Fruit fly (Drosophila melanogaster) whole organism, embryonic: ENCODE results near the gene anchor.

Experiments used
- Abd-B ChIP-seq: fragments of 200-800 bp; sonication (Bioruptor generic); optimal IDR thresholded peaks from 2 replicates; lab custom pipeline; 2018; ENCODE audit warnings: missing biosample characterization, mild to moderate bottlenecking, missing genetic modification characterization, moderate library complexity
- Aef1 ChIP-seq: fragments of 200-800 bp; sonication (Bioruptor generic); IDR thresholded peaks from 3 replicates; pipeline ENCODE4 v1.3.6; 2022; ENCODE audit warnings: missing biosample characterization, missing genetic modification characterization
- Asciz ChIP-seq: fragments of 200-800 bp; sonication (Bioruptor generic); optimal IDR thresholded peaks from 2 replicates; lab custom pipeline; 2017; ENCODE audit warnings: missing biosample characterization, mild to moderate bottlenecking, missing genetic modification characterization, missing genetic modification reagents
- Bdp1 ChIP-seq: fragments of 200-800 bp; sonication (Bioruptor generic); optimal IDR thresholded peaks from 3 replicates; lab custom pipeline; 2016; ENCODE audit warnings: missing biosample characterization, missing genetic modification characterization
- Blimp-1 ChIP-seq: fragments of 200-800 bp; sonication (Bioruptor generic); optimal IDR thresholded peaks from 3 replicates; lab custom pipeline; 2018; ENCODE audit warnings: missing biosample characterization, missing genetic modification characterization, mild to moderate bottlenecking, moderate library complexity, missing genetic modification reagents
- CG10321 ChIP-seq: fragments of 200-800 bp; sonication (Bioruptor generic); IDR thresholded peaks from 2 replicates; pipeline ENCODE4 v1.3.6; 2022; ENCODE audit warnings: missing biosample characterization, missing genetic modification characterization
- CG13287 ChIP-seq: fragments of 200-800 bp; sonication (Bioruptor generic); IDR thresholded peaks from 2 replicates; pipeline ENCODE4 v1.3.6; 2022; ENCODE audit warnings: missing biosample characterization, missing genetic modification characterization; ENCODE audit not compliant: partially characterized antibody
- CG15073 ChIP-seq: fragments of 200-800 bp; sonication (Bioruptor generic); optimal IDR thresholded peaks from 2 replicates; lab custom pipeline; 2016; ENCODE audit warnings: missing biosample characterization, missing genetic modification characterization
- CG17802 ChIP-seq: fragments of 200-800 bp; sonication (Bioruptor generic); optimal IDR thresholded peaks from 2 replicates; lab custom pipeline; 2018; ENCODE audit warnings: missing biosample characterization, mild to moderate bottlenecking, missing genetic modification characterization, moderate library complexity
- CG17829 ChIP-seq: fragments of 200-800 bp; optimal IDR thresholded peaks from 2 replicates; lab custom pipeline; 2019; ENCODE audit warnings: missing biosample characterization, mild to moderate bottlenecking, missing genetic modification characterization, moderate library complexity
- CG2116 ChIP-seq: fragments of 200-800 bp; sonication (Bioruptor generic); optimal IDR thresholded peaks from 3 replicates; lab custom pipeline; 2018; ENCODE audit warnings: missing biosample characterization, mild to moderate bottlenecking, missing genetic modification characterization
- CG3838 ChIP-seq: fragments of 200-800 bp; sonication (Bioruptor generic); optimal IDR thresholded peaks from 3 replicates; lab custom pipeline; 2016; ENCODE audit warnings: missing biosample characterization, missing genetic modification characterization
- CG4404 ChIP-seq: fragments of 200-800 bp; sonication (Bioruptor generic); IDR thresholded peaks from 2 replicates; pipeline ENCODE4 v1.3.6; 2022; ENCODE audit warnings: missing biosample characterization, missing genetic modification characterization
- CG7963 ChIP-seq: fragments of 200-800 bp; sonication (Bioruptor generic); IDR thresholded peaks from 3 replicates; pipeline ENCODE4 v1.3.6; 2022; ENCODE audit warnings: missing biosample characterization, missing genetic modification characterization; ENCODE audit not compliant: partially characterized antibody
- CHES-1-like ChIP-seq: fragments of 200-800 bp; sonication (Bioruptor generic); optimal IDR thresholded peaks from 2 replicates; lab custom pipeline; 2016; ENCODE audit warnings: missing biosample characterization, missing genetic modification characterization
- Doc2 ChIP-seq: fragments of 200-800 bp; sonication (Bioruptor generic); IDR thresholded peaks from 2 replicates; pipeline ENCODE4 v1.3.6; 2022; ENCODE audit warnings: missing biosample characterization, missing genetic modification characterization
- Doc3 ChIP-seq: fragments of 200-800 bp; sonication (Bioruptor generic); IDR thresholded peaks from 3 replicates; pipeline ENCODE4 v1.3.6; 2022; ENCODE audit warnings: missing biosample characterization, missing genetic modification characterization; ENCODE audit not compliant: partially characterized antibody
- E2f1 ChIP-seq: fragments of 200-800 bp; sonication (Bioruptor generic); IDR thresholded peaks from 2 replicates; pipeline ENCODE4 v1.3.6; 2022; ENCODE audit warnings: missing biosample characterization, missing genetic modification characterization
- Eip74EF ChIP-seq, 2 experiments: fragments of 200-800 bp in 1 of 2; fragments of >200 bp in 1 of 2; sonication (Bioruptor generic) in 1 of 2; optimal IDR thresholded peaks; 2 replicates each; lab custom pipeline; 2017 to 2019; ENCODE audit warnings: missing biosample characterization in 2 of 2, missing genetic modification characterization in 2 of 2, mild to moderate bottlenecking in 1 of 2, moderate library complexity in 1 of 2
- HHEX ChIP-seq: fragments of 200-800 bp; sonication (Bioruptor generic); optimal IDR thresholded peaks from 3 replicates; lab custom pipeline; 2017; ENCODE audit warnings: missing biosample characterization, mild to moderate bottlenecking, missing genetic modification characterization, missing genetic modification reagents
- Hmr ChIP-seq: fragments of 200-800 bp; sonication (Bioruptor generic); optimal IDR thresholded peaks from 3 replicates; lab custom pipeline; 2017; ENCODE audit warnings: mild to moderate bottlenecking, missing biosample characterization, missing genetic modification reagents, missing genetic modification characterization
- Hsf ChIP-seq: fragments of 200-800 bp; sonication (Bioruptor generic); optimal IDR thresholded peaks from 3 replicates; lab custom pipeline; 2016; ENCODE audit warnings: missing biosample characterization, missing genetic modification characterization
- Mrtf ChIP-seq: fragments of 200-800 bp; sonication (Bioruptor generic); IDR thresholded peaks from 3 replicates; pipeline ENCODE4 v1.3.6; 2022; ENCODE audit warnings: missing biosample characterization, missing genetic modification characterization
- NFAT ChIP-seq: fragments of 200-800 bp; sonication (Bioruptor generic); IDR thresholded peaks from 2 replicates; pipeline ENCODE4 v1.3.6; 2022; ENCODE audit warnings: missing biosample characterization, missing genetic modification characterization
- Oli ChIP-seq: fragments of 200-800 bp; sonication (Bioruptor generic); optimal IDR thresholded peaks from 2 replicates; lab custom pipeline; 2018; ENCODE audit warnings: missing biosample characterization, mild to moderate bottlenecking, missing genetic modification characterization, moderate library complexity
- Sox102F ChIP-seq: fragments of 200-800 bp; sonication (Bioruptor generic); optimal IDR thresholded peaks from 2 replicates; lab custom pipeline; 2018; ENCODE audit warnings: missing biosample characterization, mild to moderate bottlenecking, missing genetic modification characterization, moderate library complexity
- TFAM ChIP-seq: fragments of 200-800 bp; sonication (Bioruptor generic); optimal IDR thresholded peaks from 2 replicates; lab custom pipeline; 2017; ENCODE audit warnings: missing biosample characterization, missing genetic modification characterization, inconsistent platforms
- Taf1 ChIP-seq: fragments of 200-800 bp; sonication (Bioruptor generic); IDR thresholded peaks from 2 replicates; pipeline ENCODE4 v1.3.6; 2022; ENCODE audit warnings: missing biosample characterization, missing genetic modification characterization
- Trl ChIP-seq, 3 experiments: fragments of >200 bp in 2 of 3; fragments of 200-800 bp in 1 of 3; sonication (Bioruptor generic) in 1 of 3; optimal IDR thresholded peaks; 2 replicates in 1 of 3; 3 replicates in 2 of 3; lab custom pipeline; 2016 to 2017; ENCODE audit warnings: missing biosample characterization in 1 of 3, missing genetic modification characterization in 1 of 3
- Xbp1 ChIP-seq: fragments of 200-800 bp; sonication (Bioruptor generic); optimal IDR thresholded peaks from 3 replicates; lab custom pipeline; 2016; ENCODE audit warnings: missing biosample characterization, mild to moderate bottlenecking, missing genetic modification characterization
- ara ChIP-seq: fragments of 200-800 bp; sonication (Bioruptor generic); IDR thresholded peaks from 2 replicates; pipeline ENCODE4 v1.3.6; 2022; ENCODE audit warnings: missing biosample characterization, missing genetic modification characterization
- crol ChIP-seq: fragments of 200-800 bp; sonication (Bioruptor generic); IDR thresholded peaks from 2 replicates; pipeline ENCODE4 v1.3.6; 2022; ENCODE audit warnings: missing biosample characterization, missing genetic modification characterization
- dati ChIP-seq: fragments of 200-800 bp; sonication (Bioruptor generic); IDR thresholded peaks from 2 replicates; pipeline ENCODE4 v1.3.6; 2022; ENCODE audit warnings: missing biosample characterization, missing genetic modification characterization
- dmrt99B ChIP-seq: fragments of 200-800 bp; sonication (Bioruptor generic); optimal IDR thresholded peaks from 2 replicates; lab custom pipeline; 2018; ENCODE audit warnings: missing biosample characterization, mild to moderate bottlenecking, missing genetic modification characterization, moderate library complexity
- grau ChIP-seq: fragments of 200-800 bp; optimal IDR thresholded peaks from 3 replicates; lab custom pipeline; 2019; ENCODE audit warnings: missing biosample characterization, mild to moderate bottlenecking, missing genetic modification characterization, moderate library complexity
- gro ChIP-seq: fragments of 200-800 bp; sonication (Bioruptor generic); optimal IDR thresholded peaks from 2 replicates; lab custom pipeline; 2016; ENCODE audit warnings: missing biosample characterization, missing genetic modification characterization
- hth ChIP-seq: fragments of >200 bp; optimal IDR thresholded peaks from 2 replicates; lab custom pipeline; 2017; ENCODE audit warnings: inconsistent platforms
- jing ChIP-seq: fragments of 200-800 bp; sonication (Bioruptor generic); optimal IDR thresholded peaks from 2 replicates; lab custom pipeline; 2018; ENCODE audit warnings: missing biosample characterization, mild to moderate bottlenecking, missing genetic modification characterization
- nerfin-1 ChIP-seq: fragments of 200-800 bp; sonication (Bioruptor generic); optimal IDR thresholded peaks from 3 replicates; lab custom pipeline; 2019; ENCODE audit warnings: missing biosample characterization, mild to moderate bottlenecking, missing genetic modification characterization, moderate library complexity
- nmo ChIP-seq: fragments of 200-800 bp; sonication (Bioruptor generic); optimal IDR thresholded peaks from 2 replicates; lab custom pipeline; 2018; ENCODE audit warnings: missing biosample characterization, mild to moderate bottlenecking, missing genetic modification characterization, moderate library complexity
- oc ChIP-seq: fragments of 200-800 bp; sonication (Bioruptor generic); optimal IDR thresholded peaks from 2 replicates; lab custom pipeline; 2018; ENCODE audit warnings: missing biosample characterization, mild to moderate bottlenecking, missing genetic modification characterization, moderate library complexity
- pfk ChIP-seq: fragments of 200-800 bp; sonication (Bioruptor generic); optimal IDR thresholded peaks from 2 replicates; lab custom pipeline; 2018; ENCODE audit warnings: missing biosample characterization, mild to moderate bottlenecking, missing genetic modification characterization, moderate library complexity
- phol ChIP-seq: fragments of 200-800 bp; sonication (Bioruptor generic); optimal IDR thresholded peaks from 3 replicates; lab custom pipeline; 2018; ENCODE audit warnings: missing biosample characterization, mild to moderate bottlenecking, missing genetic modification characterization, moderate library complexity
- pros ChIP-seq: fragments of 200-800 bp; sonication (Bioruptor generic); optimal IDR thresholded peaks from 3 replicates; lab custom pipeline; 2019; ENCODE audit warnings: missing biosample characterization, mild to moderate bottlenecking, missing genetic modification characterization, moderate library complexity
- sens-2 ChIP-seq: fragments of 200-800 bp; sonication (Bioruptor generic); IDR thresholded peaks from 2 replicates; pipeline ENCODE4 v1.3.6; 2022; ENCODE audit warnings: missing biosample characterization, missing genetic modification characterization
- sisA ChIP-seq: fragments of 200-800 bp; sonication (Bioruptor generic); IDR thresholded peaks from 2 replicates; pipeline ENCODE4 v1.3.6; 2022; ENCODE audit warnings: missing biosample characterization, missing genetic modification characterization
- toy ChIP-seq: fragments of 200-800 bp; sonication (Bioruptor generic); IDR thresholded peaks from 2 replicates; pipeline ENCODE4 v1.3.6; 2022; ENCODE audit warnings: missing biosample characterization, missing genetic modification characterization
- zen2 ChIP-seq: fragments of 200-800 bp; sonication (Bioruptor generic); IDR thresholded peaks from 3 replicates; pipeline ENCODE4 v1.3.6; 2022; ENCODE audit warnings: missing biosample characterization, missing genetic modification characterization; ENCODE audit not compliant: partially characterized antibody
- zf30C ChIP-seq: fragments of 200-800 bp; sonication (Bioruptor generic); optimal IDR thresholded peaks from 3 replicates; lab custom pipeline; 2018; ENCODE audit warnings: missing biosample characterization, mild to moderate bottlenecking, missing genetic modification characterization
- zfh1 ChIP-seq: fragments of 200-800 bp; sonication (Bioruptor generic); IDR thresholded peaks from 3 replicates; pipeline ENCODE4 v1.3.6; 2022; ENCODE audit warnings: missing biosample characterization, missing genetic modification characterization

Gene anchor

DNA sequence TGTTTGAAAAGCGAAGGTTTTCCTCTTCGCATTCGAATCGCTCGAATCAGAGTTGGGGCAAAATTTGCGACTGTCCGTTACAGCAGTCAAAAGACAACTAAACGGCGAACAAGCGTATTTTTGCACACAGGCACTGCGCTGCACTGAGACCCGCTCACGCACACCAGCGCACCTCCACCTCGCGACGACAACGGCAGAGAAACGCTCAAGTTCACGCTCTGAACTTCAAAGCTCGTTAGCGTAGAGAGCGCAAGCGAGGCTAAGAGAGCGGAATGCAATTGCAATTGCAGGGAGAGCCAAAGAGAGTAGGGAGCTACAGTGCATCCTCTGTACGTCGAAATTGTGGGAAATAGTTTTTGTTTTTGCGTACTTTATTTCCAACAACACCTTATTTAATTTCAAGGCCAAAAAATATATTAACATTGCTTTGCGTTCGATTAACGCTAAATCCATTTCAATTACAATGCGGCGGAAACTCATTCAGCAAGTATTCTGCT, 2.4 kb upstream of the anchor start, which contains the start of gene Eip74EF (continued):
- peak; percentile 20; the same call in 1 of the 2 replicates for TF ChIP-seq sens-2 (GFP tag; lab: Robert Waterston, UW)
- no peak for TF ChIP-seq sisA (GFP tag; lab: Robert Waterston, UW)
- no peak for TF ChIP-seq jing (GFP tag; lab: Kevin White, UChicago)
- TF ChIP-seq crol (GFP tag; lab: Robert Waterston, UW): no peak
- no peak for TF ChIP-seq Oli (tag; lab: Kevin White, UChicago)
- TF ChIP-seq Doc2 (GFP tag; lab: Robert Waterston, UW): no peak
- no peak for TF ChIP-seq Mrtf
- no peak for TF ChIP-seq Aef1 (GFP tag; lab: Robert Waterston, UW)
- TF ChIP-seq oc: no peak
- TF ChIP-seq CG13287: peak; percentile 26; the same call in 1 of the 2 replicates
- peak; percentile 43; the same call in 1 of the 3 replicates for TF ChIP-seq zfh1 (GFP tag; lab: Robert Waterston, UW)
- no peak for TF ChIP-seq CG10321 (GFP tag; lab: Robert Waterston, UW)
- no peak for TF ChIP-seq Sox102F (GFP tag; lab: Kevin White, UChicago)
- peak; percentile 18 for TF ChIP-seq Blimp-1 (GFP tag; lab: Kevin White, UChicago)
- no peak for TF ChIP-seq HHEX (GFP tag; lab: Kevin White, UChicago)
- TF ChIP-seq Abd-B (GFP tag; lab: Kevin White, UChicago): no peak
- TF ChIP-seq CG3838: no peak
- TF ChIP-seq CG4404: no peak
- peak; percentile 66; the same call in 1 of the 3 replicates for TF ChIP-seq zen2 (GFP tag; lab: Robert Waterston, UW)
- no peak for TF ChIP-seq Bdp1
- no peak for TF ChIP-seq pros (GFP tag; lab: Kevin White, UChicago)
- no peak for TF ChIP-seq NFAT (GFP tag; lab: Robert Waterston, UW)
- no peak for TF ChIP-seq E2f1
- TF ChIP-seq Asciz (GFP tag; lab: Kevin White, UChicago): no peak
- TF ChIP-seq phol (tag; lab: Kevin White, UChicago): peak; percentile 4
- TF ChIP-seq hth: no peak
- TF ChIP-seq Trl (optimal IDR thresholded peaks at IDR 0.05; lab: Kevin White, UChicago): peak; percentile 80
- no peak for TF ChIP-seq Trl (GFP tag; optimal IDR thresholded peaks at IDR 0.05; lab: Kevin White, UChicago)
- TF ChIP-seq nerfin-1 (tag; lab: Kevin White, UChicago): no peak
- no peak for TF ChIP-seq dati (GFP tag; lab: Robert Waterston, UW)
- TF ChIP-seq CHES-1-like (GFP tag; lab: Kevin White, UChicago): no peak
- TF ChIP-seq CG17829 (tag; lab: Kevin White, UChicago): no peak
- TF ChIP-seq pfk (GFP tag; lab: Kevin White, UChicago): no peak
- peak; percentile 80 for TF ChIP-seq grau (tag; lab: Kevin White, UChicago)
- TF ChIP-seq Eip74EF (GFP tag; optimal IDR thresholded peaks at IDR 0.05; lab: Kevin White, UChicago): peak in 1 of 2 experiments; percentile 55
- no peak for TF ChIP-seq nmo (GFP tag; lab: Kevin White, UChicago)
- no peak for TF ChIP-seq Taf1 (GFP tag; lab: Robert Waterston, UW)
- TF ChIP-seq Doc3 (GFP tag; lab: Robert Waterston, UW): no peak
- TF ChIP-seq toy (GFP tag; lab: Robert Waterston, UW): no peak
- TF ChIP-seq zf30C (GFP tag; lab: Kevin White, UChicago): no peak
- TF ChIP-seq ara (GFP tag; lab: Robert Waterston, UW): no peak
- no peak for TF ChIP-seq Hsf (GFP tag; lab: Kevin White, UChicago)
- no peak for TF ChIP-seq CG17802
- no peak for TF ChIP-seq Xbp1
- TF ChIP-seq Hmr (GFP tag; lab: Kevin White, UChicago): no peak
- TF ChIP-seq CG15073: no peak
- TF ChIP-seq gro (GFP tag; lab: Kevin White, UChicago): no peak
- no peak for TF ChIP-seq CG2116 (GFP tag; lab: Kevin White, UChicago)
- TF ChIP-seq TFAM (GFP tag; lab: Kevin White, UChicago): no peak
- peak; percentile 11 for TF ChIP-seq dmrt99B (tag; lab: Kevin White, UChicago)
- TF ChIP-seq CG7963 (GFP tag; lab: Robert Waterston, UW): no peak
